Fruit fly (Drosophila melanogaster): ENCODE data around the gene CG34129.

dm6 chr3R:26185201-26185688 lies 5.8 kb downstream of the CG34129 start, which contains the start of gene CG31086:
- TF ChIP-seq CG9948 (tag; optimal IDR thresholded peaks at IDR 0.05) (no peak), CG17806 (tag; optimal IDR thresholded peaks at IDR 0.05) (no peak), D1 (tag; optimal IDR thresholded peaks at IDR 0.05) (no peak), EcR (GFP tag; optimal IDR thresholded peaks at IDR 0.05) (no peak), Ets98B (GFP tag; IDR thresholded peaks at IDR 0.05) (no peak)
